Worm (Caenorhabditis elegans) whole organism, mixed stage, embryonic: ENCODE measurements around the gene F53A2.1.

Experiments used
- M03D4.4 ChIP-seq: sonication (generic microtip); optimal IDR thresholded peaks from 2 replicates; lab custom pipeline; 2017; ENCODE audit warnings: mild to moderate bottlenecking, missing genetic modification characterization, missing compliant biosample characterization
- bed-3 ChIP-seq: fragments of 200-800 bp; sonication (Bioruptor generic); optimal IDR thresholded peaks from 3 replicates; lab custom pipeline; 2018; ENCODE audit warnings: mild to moderate bottlenecking, missing genetic modification characterization, moderate library complexity, missing compliant biosample characterization
- blmp-1 ChIP-seq: fragments of 150-350 bp; optimal IDR thresholded peaks from 2 replicates; lab custom pipeline; 2014; ENCODE audit warnings: missing biosample characterization, missing genetic modification characterization
- ceh-39 ChIP-seq: fragments of 150-350 bp; optimal IDR thresholded peaks from 2 replicates; lab custom pipeline; 2014; ENCODE audit warnings: missing biosample characterization, missing genetic modification characterization
- ceh-83 ChIP-seq: fragments of 200-800 bp; sonication (Bioruptor generic); optimal IDR thresholded peaks from 2 replicates; lab custom pipeline; 2018; ENCODE audit warnings: mild to moderate bottlenecking, missing genetic modification characterization, missing compliant biosample characterization
- ces-1 ChIP-seq: fragments of 150-350 bp; optimal IDR thresholded peaks from 2 replicates; lab custom pipeline; 2014; ENCODE audit warnings: missing biosample characterization, missing genetic modification reagents, missing genetic modification characterization
- cnd-1 ChIP-seq: fragments of 200-800 bp; sonication (Bioruptor generic); optimal IDR thresholded peaks from 2 replicates; lab custom pipeline; 2018; ENCODE audit warnings: mild to moderate bottlenecking, missing genetic modification characterization, missing compliant biosample characterization
- drap-1 ChIP-seq: fragments of 200-800 bp; sonication (Bioruptor generic); optimal IDR thresholded peaks from 3 replicates; lab custom pipeline; 2018; ENCODE audit warnings: mild to moderate bottlenecking, missing genetic modification characterization, missing compliant biosample characterization
- elt-3 ChIP-seq: fragments of 150-350 bp; optimal IDR thresholded peaks from 2 replicates; lab custom pipeline; 2014; ENCODE audit warnings: missing biosample characterization, missing genetic modification characterization
- flh-1 ChIP-seq: fragments of 200-800 bp; sonication (Bioruptor generic); optimal IDR thresholded peaks from 2 replicates; lab custom pipeline; 2018; ENCODE audit warnings: mild to moderate bottlenecking, missing genetic modification characterization, moderate library complexity, missing compliant biosample characterization
- ham-2 ChIP-seq: fragments of 200-800 bp; sonication (Bioruptor generic); optimal IDR thresholded peaks from 2 replicates; lab custom pipeline; 2018; ENCODE audit warnings: mild to moderate bottlenecking, missing genetic modification characterization, missing compliant biosample characterization
- hlh-1 ChIP-seq: fragments of 150-350 bp; optimal IDR thresholded peaks from 2 replicates; lab custom pipeline; 2014; ENCODE audit warnings: missing biosample characterization, missing genetic modification reagents, missing genetic modification characterization
- lin-13 ChIP-seq: fragments of 150-350 bp; optimal IDR thresholded peaks from 2 replicates; lab custom pipeline; 2014; ENCODE audit warnings: missing biosample characterization, missing genetic modification characterization
- lsy-2 ChIP-seq: fragments of 150-350 bp; optimal IDR thresholded peaks from 2 replicates; lab custom pipeline; 2014; ENCODE audit warnings: missing biosample characterization, missing genetic modification characterization
- mep-1 ChIP-seq: fragments of 150-350 bp; optimal IDR thresholded peaks from 2 replicates; lab custom pipeline; 2017; ENCODE audit warnings: missing biosample characterization, missing genetic modification reagents, missing genetic modification characterization, inconsistent platforms
- mls-2 ChIP-seq: sonication (generic microtip); optimal IDR thresholded peaks from 2 replicates; lab custom pipeline; 2016; ENCODE audit warnings: mild to moderate bottlenecking, missing genetic modification characterization, moderate library complexity, missing compliant biosample characterization
- nhr-12 ChIP-seq: fragments of 150-350 bp; optimal IDR thresholded peaks from 2 replicates; lab custom pipeline; 2014; ENCODE audit warnings: missing biosample characterization, missing genetic modification characterization
- nhr-2 ChIP-seq: fragments of 150-350 bp; optimal IDR thresholded peaks from 2 replicates; lab custom pipeline; 2014; ENCODE audit warnings: missing biosample characterization, missing genetic modification characterization
- nhr-237 ChIP-seq: fragments of 150-350 bp; optimal IDR thresholded peaks from 2 replicates; lab custom pipeline; 2014; ENCODE audit warnings: missing biosample characterization, missing genetic modification characterization
- nhr-28 ChIP-seq: fragments of 150-350 bp; optimal IDR thresholded peaks from 2 replicates; lab custom pipeline; 2014; ENCODE audit warnings: missing biosample characterization, missing genetic modification characterization
- nhr-76 ChIP-seq: sonication (generic microtip); optimal IDR thresholded peaks from 2 replicates; lab custom pipeline; 2017; ENCODE audit warnings: missing biosample characterization, missing genetic modification characterization
- sem-2 ChIP-seq: fragments of 200-800 bp; sonication (Bioruptor generic); optimal IDR thresholded peaks from 2 replicates; lab custom pipeline; 2018; ENCODE audit warnings: mild to moderate bottlenecking, missing genetic modification characterization, missing compliant biosample characterization
- snpc-4 ChIP-seq: fragments of 150-350 bp; optimal IDR thresholded peaks from 2 replicates; lab custom pipeline; 2014; ENCODE audit warnings: missing biosample characterization, missing genetic modification characterization
- sptf-1 ChIP-seq: sonication (generic microtip); optimal IDR thresholded peaks from 2 replicates; lab custom pipeline; 2017; ENCODE audit warnings: mild to moderate bottlenecking, missing genetic modification characterization, moderate library complexity, missing compliant biosample characterization
- tbx-8 ChIP-seq: fragments of 200-800 bp; sonication (Bioruptor generic); optimal IDR thresholded peaks from 2 replicates; lab custom pipeline; 2018; ENCODE audit warnings: mild to moderate bottlenecking, missing genetic modification characterization, moderate library complexity, missing compliant biosample characterization
- unc-120 ChIP-seq: sonication (generic microtip); optimal IDR thresholded peaks from 2 replicates; lab custom pipeline; 2017; ENCODE audit warnings: missing genetic modification characterization, missing compliant biosample characterization; ENCODE audit not compliant: poor library complexity, severe bottlenecking
- unc-39 ChIP-seq: fragments of 150-350 bp; optimal IDR thresholded peaks from 2 replicates; lab custom pipeline; 2014; ENCODE audit warnings: missing biosample characterization, missing genetic modification characterization
- unc-62 ChIP-seq: fragments of 150-350 bp; optimal IDR thresholded peaks from 2 replicates; lab custom pipeline; 2014; ENCODE audit warnings: missing biosample characterization, missing genetic modification reagents, missing genetic modification characterization
- zip-8 ChIP-seq: fragments of 150-350 bp; optimal IDR thresholded peaks from 2 replicates; lab custom pipeline; 2014; ENCODE audit warnings: missing biosample characterization, missing genetic modification characterization

Gene F53A2.1

ce11 chrIII:13324739-13325138 lies at the start of gene F53A2.1:
Gene F53A2.1 (minus strand): TSS chrIII:13324839.
- TF ChIP-seq unc-120 (tag; lab: Kevin White, UChicago): no peak

ce11 chrIII:13370980-13371379 lies 46.3 kb upstream of the F53A2.1 start, which contains the start of gene T03F6.9:
Gene T03F6.9 (minus strand): TSS chrIII:13371080.
- TF ChIP-seq flh-1 (GFP tag; lab: Kevin White, UChicago) (no peak), nhr-76 (no peak), nhr-12 (tag; lab: Kevin White, UChicago) (no peak), blmp-1 (tag; lab: Kevin White, UChicago) (no peak), unc-62 (no peak)

ce11 chrIII:13359847-13360246 lies 35.2 kb upstream of the F53A2.1 start:
- TF ChIP-seq unc-62 (no peak), ces-1 (peak; percentile 29), hlh-1 (tag; lab: Kevin White, UChicago) (no peak), ceh-83 (GFP tag; lab: Kevin White, UChicago) (no peak), unc-39 (tag; lab: Kevin White, UChicago) (no peak), nhr-2 (no peak), nhr-12 (tag; lab: Kevin White, UChicago) (no peak), unc-120 (tag; lab: Kevin White, UChicago) (peak; percentile 29), tbx-8 (GFP tag; lab: Kevin White, UChicago) (no peak), mep-1 (peak; percentile 45), bed-3 (GFP tag; lab: Kevin White, UChicago) (no peak), mls-2 (no peak), M03D4.4 (tag; lab: Kevin White, UChicago) (no peak), lin-13 (no peak)

ce11 chrIII:13359256-13359655 lies 34.6 kb upstream of the F53A2.1 start, which contains the start of gene F53A2.9:
Gene F53A2.9 (minus strand): TSS chrIII:13359356.
- TF ChIP-seq sem-2 (no peak), sptf-1 (tag; lab: Kevin White, UChicago) (no peak), nhr-237 (no peak), bed-3 (GFP tag; lab: Kevin White, UChicago) (no peak), unc-39 (tag; lab: Kevin White, UChicago) (no peak), ceh-83 (GFP tag; lab: Kevin White, UChicago) (no peak), ceh-39 (no peak), nhr-12 (tag; lab: Kevin White, UChicago) (no peak), hlh-1 (tag; lab: Kevin White, UChicago) (no peak), M03D4.4 (tag; lab: Kevin White, UChicago) (no peak), ham-2 (no peak), cnd-1 (no peak), zip-8 (tag; lab: Kevin White, UChicago) (no peak), lsy-2 (no peak), snpc-4 (tag; lab: Kevin White, UChicago) (no peak)
- TF ChIP-seq, all 35 proteins: peak for 0

ce11 chrIII:13350964-13351363 lies 26.3 kb upstream of the F53A2.1 start:
- TF ChIP-seq elt-3: no peak
- peak; percentile 26 for TF ChIP-seq ces-1

ce11 chrIII:13348891-13349290 lies 24.3 kb upstream of the F53A2.1 start:
- peak; percentile 25 for TF ChIP-seq unc-62
- peak; percentile 91 for TF ChIP-seq ces-1
- no peak for TF ChIP-seq mls-2
- TF ChIP-seq, all 35 proteins: peak for 2

- TF ChIP-seq drap-1 (GFP tag; lab: Kevin White, UChicago) (no peak), lin-13 (no peak), ces-1 (peak; percentile 3), blmp-1 (tag; lab: Kevin White, UChicago) (no peak), nhr-28 (tag; lab: Kevin White, UChicago) (no peak)
Measured at ce11 chrIII:13347782-13348327, 23.2 kb upstream of the F53A2.1 start.
